Worm (Caenorhabditis elegans) whole organism, early embryonic: Measurements from ENCODE around the gene ins-11.

ENCODE experiments used
- B0310.2 ChIP-seq: sonication (generic microtip); optimal IDR thresholded peaks from 2 replicates; lab custom pipeline; 2016; ENCODE audit warnings: mild to moderate bottlenecking, missing genetic modification characterization, missing compliant biosample characterization
- aly-1 ChIP-seq: sonication (generic microtip); optimal IDR thresholded peaks from 2 replicates; lab custom pipeline; 2016; ENCODE audit warnings: missing genetic modification characterization, missing compliant biosample characterization
- ama-1 ChIP-seq: fragments of 150-350 bp; optimal IDR thresholded peaks from 2 replicates; lab custom pipeline; 2014
- ceh-13 ChIP-seq: fragments of 200-800 bp; sonication (Bioruptor generic); optimal IDR thresholded peaks from 2 replicates; lab custom pipeline; 2018; ENCODE audit warnings: mild to moderate bottlenecking, missing genetic modification characterization, missing compliant biosample characterization
- ceh-36 ChIP-seq: sonication (generic microtip); optimal IDR thresholded peaks from 2 replicates; lab custom pipeline; 2016; ENCODE audit warnings: missing genetic modification characterization, inconsistent platforms, missing compliant biosample characterization
- ets-7 ChIP-seq: sonication (generic microtip); optimal IDR thresholded peaks from 2 replicates; lab custom pipeline; 2016; ENCODE audit warnings: missing genotype, missing genetic modification characterization, missing compliant biosample characterization
- flt-1 ChIP-seq: fragments of 200-800 bp; sonication (Bioruptor generic); IDR thresholded peaks from 2 replicates; pipeline ENCODE4 v1.3.6; 2022; ENCODE audit warnings: missing genetic modification characterization, missing compliant biosample characterization
- hmg-4 ChIP-seq: fragments of 200-800 bp; sonication (Bioruptor generic); optimal IDR thresholded peaks from 2 replicates; lab custom pipeline; 2018; ENCODE audit warnings: mild to moderate bottlenecking, missing genetic modification characterization, missing compliant biosample characterization
- hnd-1 ChIP-seq: sonication (generic microtip); optimal IDR thresholded peaks from 2 replicates; lab custom pipeline; 2016; ENCODE audit warnings: missing genetic modification characterization, missing compliant biosample characterization
- pes-1 ChIP-seq: fragments of 200-800 bp; sonication (Bioruptor generic); IDR thresholded peaks from 2 replicates; pipeline ENCODE4 v1.3.6; 2022; ENCODE audit warnings: missing genetic modification reagents, missing genetic modification characterization, missing compliant biosample characterization
- tbx-11 ChIP-seq: fragments of 200-800 bp; sonication (Bioruptor generic); IDR thresholded peaks from 2 replicates; pipeline ENCODE4 v1.3.6; 2022; ENCODE audit warnings: missing genetic modification characterization, missing compliant biosample characterization
- tbx-37 ChIP-seq: fragments of 200-800 bp; sonication (Bioruptor generic); conservative IDR thresholded peaks from 2 replicates; pipeline ENCODE4 v1.3.6; 2022; ENCODE audit warnings: missing genetic modification reagents, missing genetic modification characterization, missing compliant biosample characterization
- tra-4 ChIP-seq: sonication (generic microtip); optimal IDR thresholded peaks from 2 replicates; lab custom pipeline; 2017; ENCODE audit warnings: missing genetic modification characterization, missing compliant biosample characterization

DNA sequence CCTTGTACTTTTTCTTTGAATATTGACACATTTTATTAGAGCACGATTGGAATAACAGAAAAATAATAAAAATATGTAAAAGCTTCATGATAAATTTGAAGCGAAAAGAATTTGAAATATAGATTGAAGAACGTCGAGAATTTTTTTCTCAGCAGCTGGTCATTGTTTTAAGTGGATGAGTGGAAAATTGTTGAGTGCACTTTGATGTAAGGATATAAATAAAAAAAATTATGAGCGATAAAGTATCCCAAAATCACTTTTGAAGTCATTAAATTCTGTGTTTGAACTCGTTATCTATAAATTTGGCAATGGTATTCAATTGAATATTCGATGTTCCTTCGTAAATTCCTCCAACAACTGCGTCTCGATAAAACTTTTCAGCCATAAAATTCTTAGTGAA, 11.8 kb upstream of the ins-11 start, which contains the start of gene ins-13:
- TF ChIP-seq tra-4 (no peak), flt-1 (no peak), ceh-13 (GFP tag; lab: Kevin White, UChicago) (no peak), ets-7 (tag; lab: Kevin White, UChicago) (no peak), hmg-4 (GFP tag; lab: Kevin White, UChicago) (no peak), pes-1 (GFP tag; lab: Robert Waterston, UW) (no peak), ama-1 (no peak), tbx-11 (GFP tag; lab: Robert Waterston, UW) (no peak), ceh-36 (tag; lab: Kevin White, UChicago) (no peak), B0310.2 (tag; lab: Kevin White, UChicago) (no peak), tbx-37 (GFP tag; lab: Robert Waterston, UW) (no peak), hnd-1 (tag; lab: Kevin White, UChicago) (no peak), aly-1 (tag; lab: Kevin White, UChicago) (no peak)
